Worm (Caenorhabditis elegans) whole organism, L4/young adult: ENCODE data around the gene algn-8.

Source experiments
- W03F9.2 ChIP-seq: fragments of 150-350 bp; optimal IDR thresholded peaks from 2 replicates; lab custom pipeline; 2014; ENCODE audit warnings: missing biosample characterization, missing genetic modification characterization
- dao-5 ChIP-seq: sonication (generic microtip); optimal IDR thresholded peaks from 2 replicates; lab custom pipeline; 2016; ENCODE audit warnings: missing genotype, missing genetic modification characterization, moderate library complexity, missing compliant biosample characterization
- him-1 ChIP-seq: sonication (generic microtip); optimal IDR thresholded peaks from 2 replicates; lab custom pipeline; 2016; ENCODE audit warnings: missing genotype, missing genetic modification reagents, missing genetic modification characterization, missing compliant biosample characterization

Gene algn-8

ce11 chrII:9862147-9862546, 24.1 kb downstream of the algn-8 start, which contains the start of gene C08H9.18:
TSS of gene C08H9.18 (minus strand) at chrII:9862247.
- no peak for TF ChIP-seq dao-5
- TF ChIP-seq W03F9.2, result no peak
- no peak for TF ChIP-seq him-1 (tag; lab: Kevin White, UChicago)

- TF ChIP-seq him-1 (tag; lab: Kevin White, UChicago) (no peak), W03F9.2 (no peak), dao-5 (no peak)
Measured at ce11 chrII:9861394-9861793, 24.8 kb downstream of the algn-8 start, which contains the start of gene chil-3. TSS of gene chil-3 (minus strand) at chrII:9861494.

- no peak for TF ChIP-seq dao-5
- TF ChIP-seq him-1 (tag; lab: Kevin White, UChicago), result no peak
- TF ChIP-seq W03F9.2, result no peak
Measured at ce11 chrII:9859575-9859974, 26.7 kb downstream of the algn-8 start, which contains the start of gene chil-5. TSS of gene chil-5 (minus strand) at chrII:9859675.

ce11 chrII:9857791-9858190, 28.5 kb downstream of the algn-8 start, which contains the start of gene chil-6:
TSS of gene chil-6 (minus strand) at chrII:9857891.
- TF ChIP-seq dao-5 (no peak), him-1 (tag; lab: Kevin White, UChicago) (no peak), W03F9.2 (no peak)

DNA sequence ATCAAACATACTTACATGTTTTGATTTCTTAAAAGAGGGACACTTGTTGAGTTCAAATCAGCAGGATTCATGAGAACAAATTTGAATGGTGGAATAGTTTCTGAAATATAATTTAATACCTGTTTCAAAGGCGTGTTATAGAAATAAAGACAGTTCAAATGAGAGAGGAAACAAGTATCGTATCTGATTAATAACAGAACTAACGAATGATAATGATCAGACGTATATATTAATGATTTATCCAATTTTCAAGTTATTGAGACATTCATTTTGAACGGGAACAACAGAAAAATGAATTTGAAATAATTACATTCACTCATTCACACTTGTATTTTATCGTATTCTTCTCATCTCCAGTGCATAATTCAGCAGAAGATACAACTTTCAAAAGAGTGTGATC, 30.6 kb downstream of the algn-8 start, which contains the start of gene chil-4:
Gene chil-4, minus strand, starts transcription at position 101 of the 400 bp plus-strand sequence.
- no peak for TF ChIP-seq him-1 (tag; lab: Kevin White, UChicago)
- TF ChIP-seq dao-5, result no peak
- no peak for TF ChIP-seq W03F9.2

- TF ChIP-seq dao-5 (no peak), him-1 (tag; lab: Kevin White, UChicago) (no peak), W03F9.2 (no peak)
Measured at ce11 chrII:9850945-9851344, 35.3 kb downstream of the algn-8 start, which contains the start of gene ZK938.10. TSS of gene ZK938.10 (minus strand) at chrII:9851045.

DNA sequence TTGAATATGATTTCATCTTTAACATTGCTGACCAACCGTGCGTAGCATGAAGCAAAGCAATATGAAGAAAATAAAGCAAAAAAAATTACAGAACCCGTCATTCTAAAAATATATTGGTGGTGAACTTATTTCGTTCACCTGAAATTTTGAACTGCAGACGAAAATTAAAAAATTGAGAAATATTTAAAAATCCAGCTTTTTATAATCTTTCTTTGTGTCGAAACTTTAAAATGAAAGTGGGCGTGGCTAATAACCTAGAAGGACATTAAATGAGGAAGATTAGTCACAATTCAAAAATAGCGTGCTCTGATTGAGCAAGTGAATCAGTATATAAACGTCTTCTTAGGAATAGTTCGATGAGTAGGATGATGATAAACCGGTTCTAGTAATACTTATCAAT, 36.7 kb downstream of the algn-8 start, which contains the start of gene old-2:
Gene old-2, minus strand, starts transcription at position 101 of the 400 bp plus-strand sequence.
- TF ChIP-seq W03F9.2 (no peak), him-1 (tag; lab: Kevin White, UChicago) (no peak), dao-5 (no peak)

- no peak for TF ChIP-seq him-1 (tag; lab: Kevin White, UChicago)
- TF ChIP-seq dao-5, result no peak
- no peak for TF ChIP-seq W03F9.2
Measured at ce11 chrII:9845239-9845638, 41.0 kb downstream of the algn-8 start, which contains the start of gene chil-9. TSS of gene chil-9 (minus strand) at chrII:9845339.

ce11 chrII:9841985-9842505, 44.2 kb downstream of the algn-8 start, which contains the start of gene rnh-1.2:
TSS of gene rnh-1.2 (minus strand) at chrII:9842035.
- TF ChIP-seq him-1 (tag; lab: Kevin White, UChicago) (no peak), dao-5 (no peak), W03F9.2 (no peak)

DNA sequence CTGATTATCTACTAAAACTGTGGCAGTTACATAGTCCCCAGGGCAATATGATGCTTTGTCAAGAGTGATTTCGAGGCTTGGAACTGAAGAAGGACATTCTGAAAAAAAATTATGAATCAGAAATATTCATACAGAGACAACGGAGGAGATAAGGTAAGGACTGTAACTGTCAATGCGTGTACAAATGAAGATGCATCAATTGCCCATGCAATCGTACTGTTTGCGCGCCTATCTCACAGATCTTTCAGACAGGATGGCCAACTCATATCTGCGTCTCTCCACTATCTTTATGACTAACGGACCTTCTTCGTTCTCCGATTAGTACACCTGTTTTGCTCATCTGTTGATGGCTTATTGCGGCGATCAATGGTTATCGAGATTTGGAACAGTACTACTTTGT, 45.9 kb downstream of the algn-8 start, which contains the start of gene ZK938.11:
Gene ZK938.11, minus strand, starts transcription at position 101 of the 400 bp plus-strand sequence.
- TF ChIP-seq dao-5 (no peak), W03F9.2 (no peak), him-1 (tag; lab: Kevin White, UChicago) (no peak)

- TF ChIP-seq him-1 (tag; lab: Kevin White, UChicago) (no peak), dao-5 (no peak), W03F9.2 (no peak)
Measured at ce11 chrII:9838260-9838935, 47.8 kb downstream of the algn-8 start, which contains the start of gene arrd-4. TSS of gene arrd-4 (minus strand) at chrII:9838310.

DNA sequence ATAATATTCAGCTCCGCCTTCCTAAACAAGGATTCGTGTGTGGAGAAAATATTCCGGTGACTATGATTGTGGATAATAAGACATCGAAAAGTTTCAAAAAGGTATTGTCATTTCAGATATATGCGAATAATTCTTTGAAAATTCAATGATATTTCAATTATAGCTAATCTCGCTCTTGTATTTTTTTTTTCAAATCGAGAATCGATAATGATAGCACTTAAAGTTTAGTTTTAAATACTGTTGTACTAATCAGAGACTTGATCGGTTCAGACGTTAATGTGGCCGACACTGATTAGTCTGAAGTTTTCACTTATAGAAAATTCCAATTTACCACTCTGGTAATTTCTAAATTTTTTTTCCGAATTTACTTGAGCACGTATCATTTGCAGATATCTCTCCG, 50.3 kb downstream of the algn-8 start:
- TF ChIP-seq W03F9.2 (no peak), him-1 (tag; lab: Kevin White, UChicago) (no peak), dao-5 (no peak)

- TF ChIP-seq W03F9.2 (no peak), dao-5 (no peak), him-1 (tag; lab: Kevin White, UChicago) (no peak)
Measured at ce11 chrII:9834921-9835320, 51.3 kb downstream of the algn-8 start, which contains the start of gene arrd-5. TSS of gene arrd-5 (plus strand) at chrII:9835221.

- TF ChIP-seq W03F9.2, result no peak
- TF ChIP-seq him-1 (tag; lab: Kevin White, UChicago), result no peak
- no peak for TF ChIP-seq dao-5
Measured at ce11 chrII:9833855-9834254, 52.4 kb downstream of the algn-8 start, which contains the start of gene ZK938.3. TSS of gene ZK938.3 (minus strand) at chrII:9833955.
